Fruit fly (Drosophila melanogaster) whole organism, embryonic: ENCODE results near the gene Nin.

Experiments used
- ATbp ChIP-seq: fragments of 200-800 bp; sonication (Bioruptor generic); optimal IDR thresholded peaks from 2 replicates; lab custom pipeline; 2017; ENCODE audit warnings: missing biosample characterization, mild to moderate bottlenecking, missing genetic modification characterization, missing genetic modification reagents
- Antp ChIP-seq: fragments of 200-800 bp; sonication (Bioruptor generic); optimal IDR thresholded peaks from 3 replicates; lab custom pipeline; 2016; ENCODE audit warnings: missing biosample characterization, missing genetic modification characterization
- Atf3 ChIP-seq: fragments of 200-800 bp; sonication (Bioruptor generic); optimal IDR thresholded peaks from 3 replicates; lab custom pipeline; 2016; ENCODE audit warnings: missing biosample characterization, missing genetic modification characterization
- CG10147 ChIP-seq: fragments of 200-800 bp; sonication (Bioruptor generic); optimal IDR thresholded peaks from 2 replicates; lab custom pipeline; 2019; ENCODE audit warnings: missing biosample characterization, mild to moderate bottlenecking, missing genetic modification characterization, moderate library complexity
- CG10462 ChIP-seq: fragments of 200-800 bp; sonication (Bioruptor generic); optimal IDR thresholded peaks from 2 replicates; lab custom pipeline; 2016; ENCODE audit warnings: missing biosample characterization, missing genetic modification characterization
- CG10959 ChIP-seq: fragments of 200-800 bp; sonication (Bioruptor generic); IDR thresholded peaks from 2 replicates; pipeline ENCODE4 v1.3.6; 2022; ENCODE audit warnings: missing biosample characterization, missing genetic modification characterization
- CG11723 ChIP-seq: fragments of 200-800 bp; sonication (Bioruptor generic); optimal IDR thresholded peaks from 2 replicates; lab custom pipeline; 2017; ENCODE audit warnings: missing biosample characterization, mild to moderate bottlenecking, missing genetic modification characterization
- CG13775 ChIP-seq: fragments of 200-800 bp; sonication (Bioruptor generic); optimal IDR thresholded peaks from 3 replicates; lab custom pipeline; 2017; ENCODE audit warnings: missing biosample characterization, mild to moderate bottlenecking, missing genetic modification characterization
- CG15011 ChIP-seq: fragments of 200-800 bp; sonication (Bioruptor generic); optimal IDR thresholded peaks from 3 replicates; lab custom pipeline; 2018; ENCODE audit warnings: missing biosample characterization, mild to moderate bottlenecking, missing genetic modification characterization
- CG3163 ChIP-seq: fragments of 200-800 bp; sonication (Bioruptor generic); optimal IDR thresholded peaks from 3 replicates; lab custom pipeline; 2016; ENCODE audit warnings: missing biosample characterization, missing genetic modification characterization
- CG32767 ChIP-seq: fragments of 200-800 bp; sonication (Bioruptor generic); IDR thresholded peaks from 2 replicates; pipeline ENCODE4 v1.3.6; 2022; ENCODE audit warnings: missing biosample characterization, missing genetic modification characterization
- CG34224 ChIP-seq: fragments of 200-800 bp; sonication (Bioruptor generic); IDR thresholded peaks from 3 replicates; pipeline ENCODE4 v1.3.6; 2022; ENCODE audit warnings: missing biosample characterization, missing genetic modification characterization; ENCODE audit not compliant: partially characterized antibody
- CG4282 ChIP-seq: fragments of 200-800 bp; sonication (Bioruptor generic); optimal IDR thresholded peaks from 2 replicates; lab custom pipeline; 2016; ENCODE audit warnings: missing biosample characterization, missing genetic modification characterization
- CG5245 ChIP-seq: fragments of 200-800 bp; sonication (Bioruptor generic); optimal IDR thresholded peaks from 3 replicates; lab custom pipeline; 2016; ENCODE audit warnings: missing biosample characterization, missing genetic modification characterization
- CG6791 ChIP-seq: fragments of 200-800 bp; sonication (Bioruptor generic); IDR thresholded peaks from 3 replicates; pipeline ENCODE4 v1.3.6; 2022; ENCODE audit warnings: missing biosample characterization, missing genetic modification characterization; ENCODE audit not compliant: partially characterized antibody
- CG6854 ChIP-seq: fragments of 200-800 bp; sonication (Bioruptor generic); optimal IDR thresholded peaks from 3 replicates; lab custom pipeline; 2017; ENCODE audit warnings: missing biosample characterization, mild to moderate bottlenecking, missing genetic modification characterization
- CG9727 ChIP-seq: fragments of 200-800 bp; sonication (Bioruptor generic); optimal IDR thresholded peaks from 3 replicates; lab custom pipeline; 2017; ENCODE audit warnings: missing biosample characterization, mild to moderate bottlenecking, missing genetic modification characterization
- Deaf1 ChIP-seq: fragments of 200-800 bp; optimal IDR thresholded peaks from 3 replicates; lab custom pipeline; 2019; ENCODE audit warnings: missing biosample characterization, mild to moderate bottlenecking, missing genetic modification characterization, moderate library complexity
- Dfd ChIP-seq, 2 experiments: fragments of >200 bp; optimal IDR thresholded peaks; 2 replicates each; lab custom pipeline; 2017; ENCODE audit warnings: missing biosample characterization in 2 of 2, missing genetic modification characterization in 2 of 2
- Dip3 ChIP-seq: fragments of 200-800 bp; sonication (Bioruptor generic); optimal IDR thresholded peaks from 3 replicates; lab custom pipeline; 2016; ENCODE audit warnings: missing biosample characterization, missing genetic modification characterization
- Dref ChIP-seq: fragments of 200-800 bp; sonication (Bioruptor generic); IDR thresholded peaks from 2 replicates; pipeline ENCODE4 v1.3.6; 2022; ENCODE audit warnings: missing biosample characterization, missing genetic modification characterization
- Elba2 ChIP-seq: fragments of 200-800 bp; sonication (Bioruptor generic); optimal IDR thresholded peaks from 3 replicates; lab custom pipeline; 2016; ENCODE audit warnings: missing biosample characterization, missing genetic modification characterization
- Hey ChIP-seq: fragments of 200-800 bp; sonication (Bioruptor generic); optimal IDR thresholded peaks from 3 replicates; lab custom pipeline; 2018; ENCODE audit warnings: missing biosample characterization, mild to moderate bottlenecking, missing genetic modification characterization
- MESR4 ChIP-seq: fragments of 200-800 bp; sonication (Bioruptor generic); optimal IDR thresholded peaks from 2 replicates; lab custom pipeline; 2018; ENCODE audit warnings: missing biosample characterization, mild to moderate bottlenecking, missing genetic modification characterization, moderate library complexity
- Max ChIP-seq: fragments of 200-800 bp; sonication (Bioruptor generic); optimal IDR thresholded peaks from 2 replicates; lab custom pipeline; 2016; ENCODE audit warnings: missing biosample characterization, mild to moderate bottlenecking, missing genetic modification characterization
- Neu2 ChIP-seq: fragments of 200-800 bp; sonication (Bioruptor generic); optimal IDR thresholded peaks from 3 replicates; lab custom pipeline; 2016; ENCODE audit warnings: missing biosample characterization, missing genetic modification characterization, borderline replicate concordance
- Sry-β ChIP-seq: fragments of 200-800 bp; sonication (Bioruptor generic); optimal IDR thresholded peaks from 2 replicates; lab custom pipeline; 2018; ENCODE audit warnings: missing biosample characterization, mild to moderate bottlenecking, missing genetic modification characterization, moderate library complexity
- Trl ChIP-seq, 3 experiments: fragments of >200 bp in 2 of 3; fragments of 200-800 bp in 1 of 3; sonication (Bioruptor generic) in 1 of 3; optimal IDR thresholded peaks; 2 replicates in 1 of 3; 3 replicates in 2 of 3; lab custom pipeline; 2016 to 2017; ENCODE audit warnings: missing biosample characterization in 1 of 3, missing genetic modification characterization in 1 of 3
- btn ChIP-seq: fragments of 200-800 bp; sonication (Bioruptor generic); optimal IDR thresholded peaks from 2 replicates; lab custom pipeline; 2016; ENCODE audit warnings: missing biosample characterization, missing genetic modification characterization
- cad ChIP-seq: fragments of >200 bp; optimal IDR thresholded peaks from 2 replicates; lab custom pipeline; 2017; ENCODE audit warnings: missing biosample characterization, missing genetic modification characterization
- crp ChIP-seq, 2 experiments: fragments of 200-800 bp; sonication (Bioruptor generic); optimal IDR thresholded peaks; 2 replicates in 1 of 2; 3 replicates in 1 of 2; lab custom pipeline; 2017; ENCODE audit warnings: missing biosample characterization in 2 of 2, missing genetic modification characterization in 2 of 2, mild to moderate bottlenecking in 1 of 2, moderate library complexity in 1 of 2
- ems ChIP-seq: fragments of 200-800 bp; sonication (Bioruptor generic); optimal IDR thresholded peaks from 3 replicates; lab custom pipeline; 2016; ENCODE audit warnings: missing biosample characterization, missing genetic modification characterization
- fd3F ChIP-seq: fragments of 200-800 bp; sonication (Bioruptor generic); optimal IDR thresholded peaks from 2 replicates; lab custom pipeline; 2018; ENCODE audit warnings: missing biosample characterization, mild to moderate bottlenecking, missing genetic modification characterization, moderate library complexity
- fru ChIP-seq: fragments of >200 bp; optimal IDR thresholded peaks from 2 replicates; lab custom pipeline; 2017
- ftz-f1 ChIP-seq: fragments of 200-800 bp; sonication (Bioruptor generic); optimal IDR thresholded peaks from 2 replicates; lab custom pipeline; 2016; ENCODE audit warnings: missing biosample characterization, missing genetic modification characterization
- gfzf ChIP-seq: fragments of 200-800 bp; sonication (Bioruptor generic); optimal IDR thresholded peaks from 2 replicates; lab custom pipeline; 2016; ENCODE audit warnings: missing biosample characterization, mild to moderate bottlenecking, missing genetic modification characterization, moderate library complexity
- gsb ChIP-seq: fragments of 200-800 bp; sonication (Bioruptor generic); IDR thresholded peaks from 2 replicates; pipeline ENCODE4 v1.3.6; 2022; ENCODE audit warnings: missing biosample characterization, missing genetic modification characterization
- hbn ChIP-seq: fragments of 200-800 bp; sonication (Bioruptor generic); IDR thresholded peaks from 2 replicates; pipeline ENCODE4 v1.3.6; 2022; ENCODE audit warnings: missing biosample characterization, missing genetic modification characterization; ENCODE audit not compliant: partially characterized antibody
- her ChIP-seq: fragments of 200-800 bp; sonication (Bioruptor generic); optimal IDR thresholded peaks from 2 replicates; lab custom pipeline; 2016; ENCODE audit warnings: missing biosample characterization, missing genetic modification characterization
- inv ChIP-seq: fragments of 200-800 bp; sonication (Bioruptor generic); IDR thresholded peaks from 2 replicates; pipeline ENCODE4 v1.3.6; 2022; ENCODE audit warnings: missing biosample characterization, missing genetic modification characterization; ENCODE audit not compliant: partially characterized antibody
- knrl ChIP-seq: fragments of 200-800 bp; sonication (Bioruptor generic); IDR thresholded peaks from 3 replicates; pipeline ENCODE4 v1.3.6; 2022; ENCODE audit warnings: missing biosample characterization, missing genetic modification characterization; ENCODE audit not compliant: partially characterized antibody
- org-1 ChIP-seq: fragments of 200-800 bp; sonication (Bioruptor generic); optimal IDR thresholded peaks from 2 replicates; lab custom pipeline; 2017; ENCODE audit warnings: missing biosample characterization, missing genetic modification characterization
- otp ChIP-seq: fragments of 200-800 bp; sonication (Bioruptor generic); IDR thresholded peaks from 3 replicates; pipeline ENCODE4, ENCODE4 v1.3.6; 2022; ENCODE audit warnings: missing biosample characterization, missing genetic modification characterization
- phol ChIP-seq: fragments of 200-800 bp; sonication (Bioruptor generic); optimal IDR thresholded peaks from 3 replicates; lab custom pipeline; 2018; ENCODE audit warnings: missing biosample characterization, mild to moderate bottlenecking, missing genetic modification characterization, moderate library complexity
- pros ChIP-seq: fragments of 200-800 bp; sonication (Bioruptor generic); optimal IDR thresholded peaks from 3 replicates; lab custom pipeline; 2019; ENCODE audit warnings: missing biosample characterization, mild to moderate bottlenecking, missing genetic modification characterization, moderate library complexity
- ro ChIP-seq: fragments of 200-800 bp; sonication (Bioruptor generic); IDR thresholded peaks from 2 replicates; pipeline ENCODE4 v1.3.6; 2022; ENCODE audit warnings: missing biosample characterization, missing genetic modification characterization
- seq ChIP-seq: fragments of 200-800 bp; sonication (Bioruptor generic); IDR thresholded peaks from 2 replicates; pipeline ENCODE4 v1.3.6; 2022; ENCODE audit warnings: missing biosample characterization, missing genetic modification characterization
- trem ChIP-seq: fragments of 200-800 bp; optimal IDR thresholded peaks from 3 replicates; lab custom pipeline; 2019; ENCODE audit warnings: missing biosample characterization, mild to moderate bottlenecking, missing genetic modification characterization, moderate library complexity
- trh ChIP-seq: fragments of 200-800 bp; sonication (Bioruptor generic); optimal IDR thresholded peaks from 2 replicates; lab custom pipeline; 2016; ENCODE audit warnings: missing biosample characterization, missing genetic modification characterization
- ttk ChIP-seq: fragments of 200-800 bp; sonication (Bioruptor generic); IDR thresholded peaks from 2 replicates; pipeline ENCODE4 v2.1.2; 2022; ENCODE audit warnings: missing biosample characterization, missing genetic modification characterization
- vvl ChIP-seq: fragments of 200-800 bp; sonication (Bioruptor generic); IDR thresholded peaks from 2 replicates; pipeline ENCODE4 v1.3.6; 2022; ENCODE audit warnings: missing biosample characterization, missing genetic modification characterization

The Nin gene

dm6 chr2L:5296672-5297288, 18.4 kb upstream of the Nin start (continued):
- TF ChIP-seq Dref (GFP tag; lab: Robert Waterston, UW), result no peak
- no peak for TF ChIP-seq Atf3
- no peak for TF ChIP-seq CG11723 (GFP tag; lab: Kevin White, UChicago)
- no peak for TF ChIP-seq Antp (GFP tag; lab: Kevin White, UChicago)
- no peak for TF ChIP-seq CG6854 (GFP tag; lab: Kevin White, UChicago)
- TF ChIP-seq CG32767 (GFP tag; lab: Robert Waterston, UW), result no peak
- TF ChIP-seq knrl (GFP tag; lab: Robert Waterston, UW), result no peak
- TF ChIP-seq seq (GFP tag; lab: Robert Waterston, UW), result no peak
- TF ChIP-seq ATbp (GFP tag; lab: Kevin White, UChicago), result peak; percentile 18
- TF ChIP-seq trh (GFP tag; lab: Kevin White, UChicago), result no peak
- TF ChIP-seq CG13775 (GFP tag; lab: Kevin White, UChicago), result no peak
- no peak for TF ChIP-seq Elba2 (GFP tag; lab: Kevin White, UChicago)
- TF ChIP-seq Dip3, result no peak
- no peak for TF ChIP-seq fru (lab: Kevin White, UChicago)
- TF ChIP-seq CG5245, result no peak
- no peak for TF ChIP-seq otp (GFP tag; lab: Robert Waterston, UW)
- no peak for TF ChIP-seq Dfd (GFP tag; optimal IDR thresholded peaks at IDR 0.05; lab: Kevin White, UChicago)
- no peak for TF ChIP-seq hbn (GFP tag; lab: Robert Waterston, UW)
- TF ChIP-seq pros (GFP tag; lab: Kevin White, UChicago), result no peak
- no peak for TF ChIP-seq Sry-β (GFP tag; lab: Kevin White, UChicago)
- no peak for TF ChIP-seq ttk (GFP tag; lab: Robert Waterston, UW)
- no peak for TF ChIP-seq CG34224 (GFP tag; lab: Robert Waterston, UW)
- peak; percentile 69 for TF ChIP-seq phol
- no peak for TF ChIP-seq cad (GFP tag; lab: Kevin White, UChicago)
- no peak for TF ChIP-seq CG4282
- TF ChIP-seq gfzf, result no peak
- TF ChIP-seq crp (GFP tag; optimal IDR thresholded peaks at IDR 0.05; lab: Kevin White, UChicago), result no peak
- no peak for TF ChIP-seq fd3F (GFP tag; lab: Kevin White, UChicago)
- no peak for TF ChIP-seq CG15011
- TF ChIP-seq ftz-f1, result no peak
- no peak for TF ChIP-seq gsb (GFP tag; lab: Robert Waterston, UW)
- TF ChIP-seq org-1 (GFP tag; lab: Kevin White, UChicago), result no peak
- TF ChIP-seq Hey, result no peak
- TF ChIP-seq btn (GFP tag; lab: Kevin White, UChicago), result no peak
- no peak for TF ChIP-seq Deaf1 (tag; lab: Kevin White, UChicago)
- no peak for TF ChIP-seq CG10959
- TF ChIP-seq CG9727, result no peak
- TF ChIP-seq Max (GFP tag; lab: Kevin White, UChicago), result no peak
- TF ChIP-seq CG10462 (GFP tag; lab: Kevin White, UChicago), result no peak
- TF ChIP-seq CG10147, result no peak
- no peak for TF ChIP-seq inv (GFP tag; lab: Robert Waterston, UW)
- TF ChIP-seq CG6791 (GFP tag; lab: Robert Waterston, UW), result no peak
- no peak for TF ChIP-seq ems
- no peak for TF ChIP-seq her (GFP tag; lab: Kevin White, UChicago)
- no peak for TF ChIP-seq MESR4 (GFP tag; lab: Kevin White, UChicago)
- TF ChIP-seq Neu2 (GFP tag; lab: Kevin White, UChicago), result no peak
- TF ChIP-seq vvl, result no peak
- peak; percentile 43 for TF ChIP-seq trem (tag; lab: Kevin White, UChicago)
- no peak for TF ChIP-seq CG3163 (GFP tag; lab: Kevin White, UChicago)
- TF ChIP-seq ro (GFP tag; lab: Robert Waterston, UW), result no peak
- peak; percentile 45 to 74 for TF ChIP-seq Trl (optimal IDR thresholded peaks at IDR 0.05; lab: Kevin White, UChicago)
- no peak for TF ChIP-seq Trl (GFP tag; optimal IDR thresholded peaks at IDR 0.05; lab: Kevin White, UChicago)
